Worm (Caenorhabditis elegans) whole organism, L1 larva: Measurements from ENCODE around the gene Y56A3A.22.

Source experiments
- C16A3.4 ChIP-seq: fragments of 150-350 bp; optimal IDR thresholded peaks from 2 replicates; lab custom pipeline; 2014; ENCODE audit warnings: missing biosample characterization, missing genetic modification characterization
- C34B4.2 ChIP-seq: sonication (generic microtip); optimal IDR thresholded peaks from 2 replicates; lab custom pipeline; 2017; ENCODE audit warnings: mild to moderate bottlenecking, missing genetic modification characterization, missing compliant biosample characterization
- F16B12.6 ChIP-seq: fragments of 150-350 bp; optimal IDR thresholded peaks from 2 replicates; lab custom pipeline; 2014; ENCODE audit warnings: missing biosample characterization, missing genetic modification characterization
- Y116A8C.19 ChIP-seq: sonication (generic microtip); optimal IDR thresholded peaks from 2 replicates; lab custom pipeline; 2016; ENCODE audit warnings: missing compliant biosample characterization, missing genetic modification characterization, borderline replicate concordance
- aly-2 ChIP-seq: fragments of 150-350 bp; optimal IDR thresholded peaks from 2 replicates; lab custom pipeline; 2014; ENCODE audit warnings: missing biosample characterization, missing genetic modification characterization
- ama-1 ChIP-seq: fragments of 150-350 bp; optimal IDR thresholded peaks from 2 replicates; lab custom pipeline; 2014
- blmp-1 ChIP-seq: fragments of 150-350 bp; optimal IDR thresholded peaks from 2 replicates; lab custom pipeline; 2014; ENCODE audit warnings: missing biosample characterization, missing genetic modification characterization
- ceh-63 ChIP-seq: fragments of 200-800 bp; sonication (Bioruptor generic); optimal IDR thresholded peaks from 2 replicates; lab custom pipeline; 2018; ENCODE audit warnings: mild to moderate bottlenecking, missing genetic modification characterization, missing compliant biosample characterization
- ceh-8 ChIP-seq: fragments of 200-800 bp; sonication (Bioruptor generic); optimal IDR thresholded peaks from 2 replicates; lab custom pipeline; 2018; ENCODE audit warnings: mild to moderate bottlenecking, missing genetic modification characterization, moderate library complexity, missing compliant biosample characterization
- ceh-82 ChIP-seq, 3 experiments: fragments of 150-350 bp in 1 of 3; sonication (generic microtip) in 2 of 3; optimal IDR thresholded peaks; 2 replicates each; lab custom pipeline; 2014 to 2017; ENCODE audit warnings: missing biosample characterization in 3 of 3, missing genetic modification characterization in 3 of 3
- ceh-90 ChIP-seq: sonication (generic microtip); optimal IDR thresholded peaks from 2 replicates; lab custom pipeline; 2016; ENCODE audit warnings: missing genetic modification characterization, missing compliant biosample characterization
- ces-1 ChIP-seq: fragments of 150-350 bp; optimal IDR thresholded peaks from 2 replicates; lab custom pipeline; 2014; ENCODE audit warnings: missing biosample characterization, missing genetic modification reagents, missing genetic modification characterization
- dpl-1 ChIP-seq, 3 experiments: fragments of 150-350 bp in 2 of 3; sonication (generic microtip) in 1 of 3; optimal IDR thresholded peaks; 2 replicates each; lab custom pipeline; 2014 to 2017; ENCODE audit warnings: missing biosample characterization in 3 of 3, missing genetic modification characterization in 3 of 3, missing genetic modification reagents in 3 of 3
- dsc-1 ChIP-seq: sonication (generic microtip); optimal IDR thresholded peaks from 2 replicates; lab custom pipeline; 2016; ENCODE audit warnings: mild to moderate bottlenecking, missing genetic modification characterization, missing compliant biosample characterization
- efl-1 ChIP-seq, 4 experiments: fragments of 150-350 bp; optimal IDR thresholded peaks in 3 of 4; peaks in 1 of 4; 1 replicate in 1 of 4; 2 replicates in 3 of 4; lab custom pipeline; 2014; ENCODE audit warnings: missing biosample characterization in 2 of 4, missing genetic modification characterization in 2 of 4, missing genetic modification reagents in 2 of 4
- efl-3 ChIP-seq: fragments of 200-800 bp; sonication (Bioruptor generic); optimal IDR thresholded peaks from 2 replicates; lab custom pipeline; 2018; ENCODE audit warnings: mild to moderate bottlenecking, missing genetic modification characterization, missing compliant biosample characterization
- egl-13 ChIP-seq: sonication (generic microtip); optimal IDR thresholded peaks from 2 replicates; lab custom pipeline; 2016; ENCODE audit warnings: missing genotype, missing genetic modification reagents, missing genetic modification characterization, missing compliant biosample characterization
- elt-2 ChIP-seq: sonication (generic microtip); optimal IDR thresholded peaks from 2 replicates; lab custom pipeline; 2016; ENCODE audit warnings: missing genetic modification characterization, mild to moderate bottlenecking, inconsistent platforms, missing compliant biosample characterization, missing genetic modification reagents
- elt-3 ChIP-seq, 6 experiments: fragments of 150-350 bp in 1 of 6; sonication (generic microtip); optimal IDR thresholded peaks; 2 replicates each; lab custom pipeline; 2017 to 2018; ENCODE audit warnings: missing biosample characterization in 6 of 6, missing genetic modification characterization in 6 of 6, inconsistent platforms in 1 of 6
- fkh-10 ChIP-seq: sonication (generic microtip); optimal IDR thresholded peaks from 2 replicates; lab custom pipeline; 2017; ENCODE audit warnings: missing biosample characterization, missing genetic modification reagents, missing genetic modification characterization
- fkh-8 ChIP-seq: sonication (generic microtip); optimal IDR thresholded peaks from 2 replicates; lab custom pipeline; 2016; ENCODE audit warnings: mild to moderate bottlenecking, missing genetic modification characterization, missing compliant biosample characterization
- fos-1 ChIP-seq: fragments of 150-350 bp; optimal IDR thresholded peaks from 2 replicates; lab custom pipeline; 2014; ENCODE audit warnings: missing biosample characterization, missing genetic modification characterization
- hlh-17 ChIP-seq: fragments of 200-800 bp; sonication (Bioruptor generic); optimal IDR thresholded peaks from 2 replicates; lab custom pipeline; 2018; ENCODE audit warnings: missing genetic modification characterization, mild to moderate bottlenecking, missing compliant biosample characterization, moderate library complexity, borderline replicate concordance
- hlh-4 ChIP-seq: sonication (generic microtip); optimal IDR thresholded peaks from 2 replicates; lab custom pipeline; 2016; ENCODE audit warnings: mild to moderate bottlenecking, missing genetic modification characterization, missing compliant biosample characterization
- jun-1 ChIP-seq: fragments of 150-350 bp; optimal IDR thresholded peaks from 2 replicates; lab custom pipeline; 2014; ENCODE audit warnings: missing biosample characterization, missing genetic modification reagents, missing genetic modification characterization
- lin-15B ChIP-seq: fragments of 150-350 bp; sonication (generic microtip); optimal IDR thresholded peaks from 3 replicates; lab custom pipeline; 2014; ENCODE audit warnings: missing biosample characterization, missing genetic modification characterization
- lin-35 ChIP-seq, 2 experiments: fragments of 150-350 bp; optimal IDR thresholded peaks; 2 replicates each; lab custom pipeline; 2014; ENCODE audit warnings: missing biosample characterization in 2 of 2, missing genetic modification characterization in 2 of 2, missing genetic modification reagents in 2 of 2
- lin-39 ChIP-seq: fragments of 150-350 bp; optimal IDR thresholded peaks from 2 replicates; lab custom pipeline; 2014; ENCODE audit warnings: missing biosample characterization, missing genetic modification reagents, missing genetic modification characterization
- lsy-2 ChIP-seq, 2 experiments: fragments of 150-350 bp; optimal IDR thresholded peaks; 2 replicates each; lab custom pipeline; 2014; ENCODE audit warnings: missing biosample characterization in 2 of 2, missing genetic modification characterization in 2 of 2
- nhr-11 ChIP-seq: fragments of 150-350 bp; optimal IDR thresholded peaks from 2 replicates; lab custom pipeline; 2014; ENCODE audit warnings: missing biosample characterization, missing genetic modification characterization
- nhr-12 ChIP-seq: sonication (generic microtip); optimal IDR thresholded peaks from 2 replicates; lab custom pipeline; 2017; ENCODE audit warnings: missing biosample characterization, missing genetic modification characterization
- nhr-19 ChIP-seq: fragments of 200-800 bp; sonication (Bioruptor generic); conservative IDR thresholded peaks from 2 replicates; pipeline ENCODE4 v1.3.6; 2022; ENCODE audit warnings: missing genetic modification characterization, missing compliant biosample characterization
- nhr-237 ChIP-seq: fragments of 150-350 bp; optimal IDR thresholded peaks from 2 replicates; lab custom pipeline; 2014; ENCODE audit warnings: missing biosample characterization, missing genetic modification characterization
- nhr-28 ChIP-seq: fragments of 150-350 bp; optimal IDR thresholded peaks from 2 replicates; lab custom pipeline; 2014; ENCODE audit warnings: missing biosample characterization, missing genetic modification characterization
- nhr-47 ChIP-seq: sonication (generic microtip); optimal IDR thresholded peaks from 2 replicates; lab custom pipeline; 2016; ENCODE audit warnings: mild to moderate bottlenecking, missing genetic modification characterization, moderate library complexity, missing compliant biosample characterization
- nhr-71 ChIP-seq: sonication (generic microtip); optimal IDR thresholded peaks from 2 replicates; lab custom pipeline; 2016; ENCODE audit warnings: mild to moderate bottlenecking, missing genetic modification characterization, moderate library complexity, missing compliant biosample characterization
- nhr-76 ChIP-seq: sonication (generic microtip); optimal IDR thresholded peaks from 2 replicates; lab custom pipeline; 2017; ENCODE audit warnings: missing biosample characterization, missing genetic modification characterization
- nhr-84 ChIP-seq: sonication (generic microtip); optimal IDR thresholded peaks from 2 replicates; lab custom pipeline; 2017; ENCODE audit warnings: missing biosample characterization, missing genetic modification characterization
- nhr-85 ChIP-seq: sonication (generic microtip); peaks from one replicate; lab custom pipeline; 2016; ENCODE audit warnings: missing genetic modification characterization, inconsistent platforms, missing compliant biosample characterization
- pqm-1 ChIP-seq: sonication (generic microtip); optimal IDR thresholded peaks from 3 replicates; lab custom pipeline; 2017; ENCODE audit warnings: missing biosample characterization, missing genetic modification characterization
- rnt-1 ChIP-seq: sonication (generic microtip); optimal IDR thresholded peaks from 2 replicates; lab custom pipeline; 2016; ENCODE audit warnings: mild to moderate bottlenecking, missing genetic modification characterization, moderate library complexity, missing compliant biosample characterization
- skn-1 ChIP-seq: fragments of 150-350 bp; optimal IDR thresholded peaks from 2 replicates; lab custom pipeline; 2014; ENCODE audit warnings: missing biosample characterization, missing genetic modification characterization
- snpc-4 ChIP-seq: fragments of 150-350 bp; optimal IDR thresholded peaks from 2 replicates; lab custom pipeline; 2014; ENCODE audit warnings: missing biosample characterization, missing genetic modification characterization
- snu-23 ChIP-seq: sonication (generic microtip); optimal IDR thresholded peaks from 2 replicates; lab custom pipeline; 2016; ENCODE audit warnings: missing genetic modification characterization, missing compliant biosample characterization
- sox-4 ChIP-seq: sonication (generic microtip); optimal IDR thresholded peaks from 2 replicates; lab custom pipeline; 2016; ENCODE audit warnings: missing genetic modification characterization, missing compliant biosample characterization
- sptf-1 ChIP-seq: fragments of 150-350 bp; optimal IDR thresholded peaks from 2 replicates; lab custom pipeline; 2014; ENCODE audit warnings: missing biosample characterization, missing genetic modification characterization
- sup-37 ChIP-seq: fragments of 200-800 bp; sonication (Bioruptor generic); optimal IDR thresholded peaks from 2 replicates; lab custom pipeline; 2018; ENCODE audit warnings: mild to moderate bottlenecking, missing genetic modification characterization, missing compliant biosample characterization
- swsn-7 ChIP-seq: sonication (generic microtip); optimal IDR thresholded peaks from 2 replicates; lab custom pipeline; 2016; ENCODE audit warnings: missing genetic modification characterization, missing compliant biosample characterization
- tlp-1 ChIP-seq: fragments of 150-350 bp; optimal IDR thresholded peaks from 2 replicates; lab custom pipeline; 2014; ENCODE audit warnings: missing biosample characterization, missing genetic modification characterization
- unc-62 ChIP-seq: fragments of 150-350 bp; optimal IDR thresholded peaks from 2 replicates; lab custom pipeline; 2014; ENCODE audit warnings: missing biosample characterization, missing genetic modification reagents, missing genetic modification characterization
- xbp-1 ChIP-seq: sonication (generic microtip); optimal IDR thresholded peaks from 2 replicates; lab custom pipeline; 2016; ENCODE audit warnings: missing genetic modification characterization, missing compliant biosample characterization
- zip-4 ChIP-seq: fragments of 200-800 bp; sonication (Bioruptor generic); optimal IDR thresholded peaks from 2 replicates; lab custom pipeline; 2018; ENCODE audit warnings: mild to moderate bottlenecking, missing genetic modification characterization, moderate library complexity, missing compliant biosample characterization

Y56A3A.22 gene

ce11 chrIII:11946062-11946749 lies 24.7 kb downstream of the Y56A3A.22 start (continued):
- TF ChIP-seq sptf-1 (tag; lab: Kevin White, UChicago) (no peak), snu-23 (peak; percentile 96), skn-1 (tag; lab: Kevin White, UChicago) (peak; percentile 70), nhr-71 (tag; lab: Kevin White, UChicago) (peak; percentile 98), elt-3 (tag; optimal IDR thresholded peaks at IDR 0.05; lab: Kevin White, UChicago) (peak in 2 of 6 experiments; percentile 48 to 55), ceh-8 (GFP tag; lab: Kevin White, UChicago) (peak; percentile 95), dpl-1 (GFP tag; optimal IDR thresholded peaks at IDR 0.05; lab: Kevin White, UChicago) (peak; percentile 69 to 80 (median 80)), swsn-7 (tag; lab: Kevin White, UChicago) (peak; percentile 97), lin-39 (tag; lab: Kevin White, UChicago) (peak; percentile 90), ceh-90 (tag; lab: Kevin White, UChicago) (peak; percentile 100), aly-2 (tag; lab: Kevin White, UChicago) (peak; percentile 79), lin-15B (tag; lab: Kevin White, UChicago) (peak; percentile 82), fkh-8 (tag; lab: Kevin White, UChicago) (peak; percentile 95), ces-1 (no peak), efl-3 (GFP tag; lab: Kevin White, UChicago) (peak; percentile 99), unc-62 (GFP tag; lab: Kevin White, UChicago) (no peak), ama-1 (peak; percentile 76), sox-4 (peak; percentile 99), nhr-12 (peak; percentile 23), nhr-76 (tag; lab: Kevin White, UChicago) (no peak), xbp-1 (tag; lab: Kevin White, UChicago) (peak; percentile 97), lsy-2 (tag; optimal IDR thresholded peaks at IDR 0.05; lab: Kevin White, UChicago) (peak; percentile 88 to 93), C34B4.2 (tag; lab: Kevin White, UChicago) (peak; percentile 66), elt-2 (tag; lab: Kevin White, UChicago) (peak; percentile 90), ceh-82 (tag; optimal IDR thresholded peaks at IDR 0.05; lab: Kevin White, UChicago) (peak; percentile 82 to 92 (median 87)), C16A3.4 (tag; lab: Kevin White, UChicago) (peak; percentile 66), hlh-17 (GFP tag; lab: Kevin White, UChicago) (peak; percentile 100), blmp-1 (tag; lab: Kevin White, UChicago) (peak; percentile 60), nhr-11 (peak; percentile 64), zip-4 (peak; percentile 91), sup-37 (GFP tag; lab: Kevin White, UChicago) (peak; percentile 93), nhr-19 (GFP tag; lab: Robert Waterston, UW) (peak; percentile 95), fos-1 (tag; lab: Kevin White, UChicago) (peak; percentile 66), F16B12.6 (tag; lab: Kevin White, UChicago) (peak; percentile 61), nhr-237 (tag; lab: Kevin White, UChicago) (peak; percentile 3), hlh-4 (tag; lab: Kevin White, UChicago) (peak; percentile 98), nhr-85 (tag; lab: Kevin White, UChicago) (peak; percentile 99), nhr-28 (tag; lab: Kevin White, UChicago) (no peak), egl-13 (tag; lab: Kevin White, UChicago) (peak; percentile 100), ceh-63 (GFP tag; lab: Kevin White, UChicago) (peak; percentile 92), lin-35 (GFP tag; optimal IDR thresholded peaks at IDR 0.05; lab: Kevin White, UChicago) (peak; percentile 71 to 77), jun-1 (peak; percentile 69), snpc-4 (tag; lab: Kevin White, UChicago) (peak; percentile 81), fkh-10 (GFP tag; lab: Kevin White, UChicago) (peak; percentile 40), nhr-47 (tag; lab: Kevin White, UChicago) (peak; percentile 99), dsc-1 (tag; lab: Kevin White, UChicago) (peak; percentile 99), rnt-1 (tag; lab: Kevin White, UChicago) (peak; percentile 100), efl-1 (optimal IDR thresholded peaks at IDR 0.05; lab: Kevin White, UChicago) (peak; percentile 77 to 84), efl-1 (GFP tag; optimal IDR thresholded peaks at IDR 0.05 in 1 of 2; lab: Kevin White, UChicago) (peak; percentile 82 to 97), Y116A8C.19 (tag; lab: Kevin White, UChicago) (peak; percentile 99), nhr-84 (tag; lab: Kevin White, UChicago) (peak; percentile 22), tlp-1 (tag; lab: Kevin White, UChicago) (no peak), pqm-1 (tag; lab: Kevin White, UChicago) (no peak)
